Fruit fly (Drosophila melanogaster) Kc167 (cell line): ENCODE results near the gene CSN6.

Source experiments
- Myc ChIP-seq: fragments of >200 bp; optimal IDR thresholded peaks from 2 replicates; lab custom pipeline; 2017; ENCODE audit warnings: missing external identifiers
- Sin3A ChIP-seq: fragments of >200 bp; optimal IDR thresholded peaks from 2 replicates; lab custom pipeline; 2018; ENCODE audit warnings: missing external identifiers
- h ChIP-seq: fragments of >200 bp; optimal IDR thresholded peaks from 3 replicates; lab custom pipeline; 2018; ENCODE audit warnings: missing external identifiers
- insv ChIP-seq: fragments of >200 bp; optimal IDR thresholded peaks from 3 replicates; lab custom pipeline; 2018; ENCODE audit warnings: missing external identifiers
- psq ChIP-seq: fragments of >200 bp; optimal IDR thresholded peaks from 2 replicates; lab custom pipeline; 2017; ENCODE audit warnings: missing external identifiers
- ttk ChIP-seq: sonication (Bioruptor generic); optimal IDR thresholded peaks from 2 replicates; lab custom pipeline; 2017; ENCODE audit warnings: missing external identifiers

The CSN6 gene

DNA sequence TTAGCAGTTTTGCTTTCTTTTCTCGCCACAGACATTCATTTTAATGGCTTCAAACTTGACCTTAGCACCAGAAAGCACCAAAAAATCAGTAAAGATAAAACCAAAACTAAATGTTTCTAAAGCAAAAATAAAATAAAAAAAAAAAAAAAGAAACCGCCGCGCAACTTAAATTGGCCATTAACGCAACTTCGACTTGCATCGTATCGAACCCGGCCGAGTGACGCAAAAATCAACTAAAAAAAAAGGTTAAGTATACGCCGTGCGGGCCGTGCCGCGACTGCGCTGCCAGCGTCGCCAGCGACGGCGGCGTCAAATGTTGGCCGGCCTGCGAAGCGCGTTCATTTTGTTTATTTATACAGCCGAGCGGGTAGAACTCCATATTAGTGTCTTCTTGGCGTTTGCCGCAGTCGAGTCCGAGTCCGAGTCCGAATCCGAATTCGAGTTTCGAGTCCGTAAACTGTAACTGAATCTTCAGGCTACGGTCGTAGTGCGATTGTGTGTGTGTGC is 30.2 kb upstream of the CSN6 start, which contains the start of gene bond:
Gene bond, plus strand, starts transcription at position 375 of the 507 bp plus-strand sequence.
- TF ChIP-seq psq (no peak), Myc (lab: Kevin White, UChicago) (no peak)

DNA sequence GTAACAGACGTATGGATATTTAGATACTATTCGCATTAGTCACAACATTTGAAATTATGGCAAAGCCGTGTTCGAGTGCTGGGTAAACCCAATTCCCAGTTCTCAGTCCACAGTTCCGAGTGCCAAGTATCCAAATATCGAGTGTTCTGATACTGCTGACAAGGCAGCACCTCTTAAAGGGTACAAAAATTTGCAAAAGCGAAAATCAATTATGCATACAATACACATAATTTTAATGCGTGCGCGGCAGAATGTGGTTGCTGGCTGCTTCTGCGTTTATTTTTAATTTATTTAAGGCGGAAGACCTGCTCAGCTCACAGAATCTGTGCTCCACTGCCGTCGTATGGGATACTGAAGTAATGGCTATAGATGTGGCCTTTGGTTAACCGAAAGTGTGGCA is 27.9 kb upstream of the CSN6 start:
- TF ChIP-seq insv (lab: Kevin White, UChicago) = no peak
- no peak for TF ChIP-seq Sin3A (lab: Kevin White, UChicago)
- no peak for TF ChIP-seq h
- TF ChIP-seq ttk (lab: Kevin White, UChicago) = no peak
- no peak for TF ChIP-seq Myc (lab: Kevin White, UChicago)
- TF ChIP-seq psq = no peak

DNA sequence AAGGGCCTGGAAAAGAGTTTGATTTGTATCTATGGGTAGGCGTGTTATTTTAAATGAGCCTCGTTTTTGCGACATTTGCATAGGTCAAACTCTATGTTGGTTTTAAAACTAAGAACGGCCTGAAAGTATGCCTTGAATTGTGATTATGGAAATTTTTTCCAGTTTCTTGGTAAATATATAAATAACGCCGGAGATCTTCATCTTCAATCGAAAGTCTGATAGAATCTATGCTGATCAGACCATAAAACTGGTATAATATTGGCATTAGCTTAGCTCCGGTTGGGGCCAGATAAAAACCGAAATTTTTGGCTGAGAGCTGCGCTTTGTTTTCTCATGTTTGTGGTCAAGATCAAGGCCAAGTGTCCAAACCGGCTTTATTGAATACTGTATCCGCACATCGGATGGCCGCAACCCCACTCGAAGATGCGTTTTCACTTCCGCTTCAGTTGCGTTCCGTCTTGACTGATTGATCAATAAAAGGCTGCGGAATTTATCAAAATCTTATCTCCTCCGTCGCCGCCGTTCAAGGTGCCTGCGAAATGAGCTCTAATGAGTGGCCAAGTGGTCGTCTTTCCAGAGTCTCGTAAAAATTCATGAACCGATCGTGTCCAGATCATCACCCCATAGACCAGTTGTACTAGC is 23.4 kb upstream of the CSN6 start:
- TF ChIP-seq h (no peak), psq (no peak), Sin3A (lab: Kevin White, UChicago) (no peak), insv (lab: Kevin White, UChicago) (no peak), ttk (lab: Kevin White, UChicago) (no peak), Myc (lab: Kevin White, UChicago) (no peak)

DNA sequence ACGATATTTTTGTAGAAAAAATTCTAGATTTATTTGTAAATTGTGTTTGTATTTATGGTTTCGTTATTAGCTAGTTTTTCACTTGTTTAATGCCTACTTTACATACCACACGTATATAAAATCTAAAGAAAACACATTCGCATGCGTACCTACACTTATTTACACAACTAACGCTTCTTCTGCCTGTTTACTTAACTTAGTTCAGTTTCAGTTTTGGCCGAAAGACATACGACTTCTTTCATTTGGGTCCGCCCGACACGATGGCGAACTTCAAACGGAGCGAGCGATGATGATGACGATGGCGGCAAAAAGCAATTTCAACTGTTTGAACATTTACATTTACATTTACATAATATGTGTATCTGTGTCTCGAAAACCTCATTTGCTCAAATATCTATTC is 22.2 kb upstream of the CSN6 start:
- TF ChIP-seq Myc (lab: Kevin White, UChicago) = no peak
- no peak for TF ChIP-seq insv (lab: Kevin White, UChicago)
- no peak for TF ChIP-seq psq
- no peak for TF ChIP-seq Sin3A (lab: Kevin White, UChicago)
- TF ChIP-seq ttk (lab: Kevin White, UChicago) = no peak
- no peak for TF ChIP-seq h

DNA sequence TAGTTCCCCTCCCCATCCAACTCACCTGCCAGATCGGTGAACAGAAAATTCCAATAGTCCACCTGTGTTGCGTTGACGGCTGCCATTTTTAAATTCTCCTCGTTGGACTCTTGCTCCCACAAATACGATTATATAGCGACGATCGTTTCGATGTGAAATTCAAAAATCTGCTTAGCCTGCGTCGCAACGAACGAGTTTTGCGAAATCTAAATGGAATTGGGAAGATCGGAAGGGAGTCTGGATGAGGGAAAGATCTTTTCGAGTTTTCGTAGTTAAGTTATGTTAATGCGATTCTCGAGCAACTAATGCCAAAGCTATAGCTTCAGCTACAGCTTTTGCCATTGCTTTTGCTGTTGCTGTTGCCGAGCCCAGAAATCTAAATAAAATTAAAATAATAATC is 20.3 kb upstream of the CSN6 start:
- no peak for TF ChIP-seq insv (lab: Kevin White, UChicago)
- no peak for TF ChIP-seq Sin3A (lab: Kevin White, UChicago)
- TF ChIP-seq Myc (lab: Kevin White, UChicago) = no peak
- no peak for TF ChIP-seq ttk (lab: Kevin White, UChicago)
- no peak for TF ChIP-seq psq
- no peak for TF ChIP-seq h

DNA sequence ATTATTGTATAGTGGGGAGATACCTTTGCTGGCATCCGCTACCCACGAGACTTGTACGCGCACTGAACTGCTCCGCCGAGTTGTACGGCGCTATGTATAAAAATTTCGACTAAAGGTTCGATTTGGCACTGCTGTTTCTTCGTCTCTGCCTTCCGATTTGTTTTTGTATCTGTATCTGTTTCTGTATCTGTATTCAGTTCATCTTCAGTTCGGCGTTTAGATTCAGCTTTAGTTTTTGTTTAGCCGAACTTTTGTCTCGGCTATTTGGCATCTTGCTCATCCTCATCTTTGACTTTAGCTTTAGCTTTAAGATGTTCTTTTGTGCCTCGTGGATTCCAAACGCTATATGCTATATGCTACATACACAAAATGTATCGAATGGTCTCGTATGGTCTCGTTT is 18.1 kb upstream of the CSN6 start, which contains the start of gene sit:
Gene sit, minus strand, starts transcription at position 71 of the 400 bp plus-strand sequence.
- TF ChIP-seq Sin3A (lab: Kevin White, UChicago) (no peak), insv (lab: Kevin White, UChicago) (no peak), psq (no peak), h (no peak), ttk (lab: Kevin White, UChicago) (no peak), Myc (lab: Kevin White, UChicago) (no peak)

DNA sequence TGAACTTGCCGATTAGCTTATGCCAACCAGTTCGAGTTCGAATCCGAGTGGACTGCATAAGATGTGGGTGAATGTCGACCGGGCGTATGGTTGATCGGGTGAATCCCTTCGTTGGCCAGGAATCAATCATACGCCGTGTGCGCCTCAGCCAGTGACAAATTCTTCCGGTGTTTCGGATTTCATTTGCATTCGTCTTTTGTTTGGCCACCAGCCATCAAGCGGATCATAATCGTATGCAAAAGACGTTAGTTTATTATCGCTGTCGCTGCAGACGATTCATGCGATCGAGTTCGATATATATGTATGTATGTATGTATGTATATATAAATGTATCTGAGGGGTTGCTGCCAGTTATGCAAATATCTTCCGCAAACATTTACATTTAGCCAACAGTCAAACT is 16.5 kb upstream of the CSN6 start:
- no peak for TF ChIP-seq Myc (lab: Kevin White, UChicago)
- TF ChIP-seq h = no peak
- TF ChIP-seq psq = no peak
- TF ChIP-seq Sin3A (lab: Kevin White, UChicago) = no peak
- TF ChIP-seq insv (lab: Kevin White, UChicago) = no peak
- no peak for TF ChIP-seq ttk (lab: Kevin White, UChicago)

DNA sequence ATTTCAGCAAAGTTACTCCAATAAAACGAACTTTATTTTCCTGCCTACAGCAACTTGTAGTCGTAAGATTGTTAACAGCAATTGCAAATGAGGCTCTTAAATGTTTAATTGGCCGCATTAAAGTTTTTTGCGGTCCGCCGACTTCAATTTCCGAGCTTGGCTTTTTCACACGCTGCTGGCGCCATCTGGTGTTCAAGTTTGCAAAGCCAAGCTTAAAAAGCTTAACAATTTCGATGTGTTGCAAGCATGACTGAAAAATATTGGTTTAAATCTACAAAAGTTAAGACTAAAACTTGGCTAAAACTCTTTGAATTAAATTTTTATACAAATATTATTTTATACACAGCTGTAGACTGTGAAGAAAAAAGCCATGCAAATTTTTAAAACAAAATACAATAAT is 15.9 kb upstream of the CSN6 start:
- TF ChIP-seq h (no peak), ttk (lab: Kevin White, UChicago) (no peak), insv (lab: Kevin White, UChicago) (no peak), Sin3A (lab: Kevin White, UChicago) (no peak), psq (no peak), Myc (lab: Kevin White, UChicago) (no peak)

DNA sequence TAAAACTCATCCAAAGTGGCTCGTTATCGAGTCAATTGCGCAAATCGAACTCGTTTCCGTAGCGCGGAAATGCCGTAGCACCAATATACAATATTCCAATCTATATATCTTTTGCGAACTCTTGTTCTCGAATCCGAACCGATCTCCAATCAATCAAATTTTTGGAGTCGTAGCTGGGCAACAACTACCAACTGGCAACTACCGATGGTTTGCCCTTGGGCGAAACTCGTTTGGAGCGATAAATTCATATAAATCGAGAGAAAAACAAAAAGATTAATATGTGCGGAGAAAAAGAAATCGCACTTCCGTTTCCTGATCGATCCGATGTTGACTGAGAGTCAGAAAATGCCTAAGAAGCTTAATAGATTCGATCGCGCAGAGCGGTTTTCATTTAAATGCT is 14.8 kb upstream of the CSN6 start:
- no peak for TF ChIP-seq h
- no peak for TF ChIP-seq insv (lab: Kevin White, UChicago)
- no peak for TF ChIP-seq ttk (lab: Kevin White, UChicago)
- TF ChIP-seq psq = no peak
- no peak for TF ChIP-seq Sin3A (lab: Kevin White, UChicago)
- TF ChIP-seq Myc (lab: Kevin White, UChicago) = no peak

DNA sequence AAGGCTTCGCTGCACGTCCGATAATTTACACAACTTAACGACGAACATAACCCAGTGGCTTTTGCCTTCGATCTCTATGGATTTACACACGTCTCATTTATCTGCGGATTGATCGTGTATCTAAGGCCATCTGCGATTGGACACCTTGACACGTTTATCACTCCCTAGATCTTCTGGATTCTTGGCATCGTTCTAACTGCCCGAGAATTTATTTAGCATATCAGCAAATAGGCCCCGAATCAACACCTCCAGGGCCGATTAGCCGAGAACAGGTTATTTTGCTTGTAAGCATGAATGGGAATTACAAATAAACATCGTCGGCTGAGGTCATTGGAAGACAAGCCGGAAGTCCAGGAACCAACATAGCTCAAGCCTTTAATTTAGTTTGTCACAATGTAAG is 12.1 kb upstream of the CSN6 start:
- TF ChIP-seq psq = no peak

DNA sequence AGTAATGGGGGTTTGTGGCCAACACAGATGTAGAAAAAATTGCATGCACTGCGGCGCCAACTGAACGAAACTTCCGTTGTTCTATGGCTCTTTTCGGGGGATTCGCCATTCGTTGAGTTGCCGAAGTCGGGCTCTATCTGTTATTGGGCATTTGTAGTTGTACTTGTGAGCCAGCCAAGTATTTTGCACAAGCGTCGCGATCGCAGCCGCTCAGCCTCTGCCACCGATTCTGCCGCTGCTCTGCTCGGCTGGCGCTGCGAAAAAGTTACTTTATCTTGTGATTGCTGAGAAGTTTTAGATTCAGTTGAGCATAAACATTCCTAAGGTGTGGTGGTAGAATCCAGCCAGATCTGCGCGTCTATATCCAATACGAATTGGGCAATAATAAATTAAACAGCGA is 10.7 kb upstream of the CSN6 start, which contains the start of gene CG33110:
Gene CG33110, plus strand, starts transcription at position 301 of the 400 bp plus-strand sequence.
- no peak for TF ChIP-seq Myc (lab: Kevin White, UChicago)
- TF ChIP-seq insv (lab: Kevin White, UChicago) = no peak
- no peak for TF ChIP-seq psq
- no peak for TF ChIP-seq ttk (lab: Kevin White, UChicago)
- TF ChIP-seq Sin3A (lab: Kevin White, UChicago) = no peak
- no peak for TF ChIP-seq h

DNA sequence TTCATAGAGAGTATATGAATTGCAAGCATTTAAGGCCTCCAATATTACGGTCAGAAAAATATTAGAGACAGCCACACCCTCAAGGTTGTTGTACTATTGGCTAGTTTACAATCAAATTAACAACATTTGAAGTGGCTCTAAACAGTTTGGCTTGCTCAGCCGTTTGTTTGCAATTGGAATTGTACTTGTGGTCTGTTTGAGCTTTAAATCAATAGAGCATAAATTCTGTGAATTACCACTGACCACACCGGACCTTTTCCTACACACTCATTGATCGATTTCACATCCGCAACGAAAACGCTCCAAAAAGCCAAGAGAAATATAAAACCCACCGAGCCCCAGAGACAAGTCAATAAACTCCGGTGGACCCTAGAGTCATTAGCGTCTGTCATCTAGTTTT is 7.0 kb upstream of the CSN6 start:
- TF ChIP-seq h (no peak), ttk (lab: Kevin White, UChicago) (no peak), Sin3A (lab: Kevin White, UChicago) (no peak), insv (lab: Kevin White, UChicago) (no peak), psq (no peak), Myc (lab: Kevin White, UChicago) (no peak)

DNA sequence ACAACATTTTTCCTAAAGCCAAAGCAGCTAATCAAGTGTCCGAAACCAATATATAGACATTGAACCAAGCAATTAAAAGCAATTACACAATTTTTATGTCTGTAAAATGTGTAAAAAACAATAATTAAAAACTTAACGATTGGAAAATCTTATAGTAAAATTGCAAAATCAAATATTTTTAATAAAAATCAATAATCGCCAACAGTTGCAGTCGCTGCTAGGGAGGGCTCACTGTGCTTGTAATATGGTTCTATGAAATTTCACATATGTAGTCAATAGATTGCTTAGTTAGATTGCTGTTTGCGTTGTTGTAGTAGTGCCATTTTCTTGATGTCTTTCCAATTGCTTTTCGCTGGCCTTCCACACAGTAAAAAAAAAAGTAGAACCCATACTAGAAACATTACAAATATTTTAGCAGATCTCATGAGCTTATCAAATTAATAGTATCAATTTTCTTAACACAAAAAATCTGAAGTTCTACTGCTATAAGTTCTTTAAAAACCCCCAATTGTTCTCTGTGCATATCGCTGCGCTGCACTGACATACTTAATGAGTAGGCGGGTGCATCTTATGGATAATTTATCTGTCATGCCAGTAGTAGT is 4.4 kb upstream of the CSN6 start:
- no peak for TF ChIP-seq Sin3A (lab: Kevin White, UChicago)
- TF ChIP-seq insv (lab: Kevin White, UChicago) = no peak
- no peak for TF ChIP-seq Myc (lab: Kevin White, UChicago)
- TF ChIP-seq ttk (lab: Kevin White, UChicago) = no peak
- no peak for TF ChIP-seq h
- TF ChIP-seq psq = no peak
